Worm (Caenorhabditis elegans): ENCODE data around the gene F09C6.13.

F09C6.13 gene

DNA sequence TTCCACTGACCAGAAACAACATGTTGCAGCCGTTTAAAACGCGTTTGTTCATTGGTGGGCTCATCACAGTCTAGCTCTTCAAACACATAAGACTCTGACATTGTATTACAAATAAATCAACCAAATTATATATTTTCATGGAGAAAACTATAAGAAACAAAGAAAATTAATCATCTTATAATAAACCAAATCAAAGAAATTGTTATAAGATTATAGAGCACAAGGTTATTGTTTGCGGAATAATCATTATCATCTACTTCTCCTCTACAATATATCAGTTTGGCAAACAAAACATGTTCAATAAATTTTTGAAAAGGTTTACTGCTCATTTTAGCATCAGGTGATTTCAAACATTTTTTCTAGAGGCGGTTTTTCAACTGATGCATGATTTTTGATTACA lies 23.1 kb upstream of the F09C6.13 start, which contains the start of the genes clec-32 and clec-24:
TSS of gene clec-32 (minus strand) at position 101 of the 400 bp plus-strand sequence.
TSS of gene clec-24 (plus strand) at position 294 of the 400 bp plus-strand sequence.
- TF ChIP-seq tbp1 (GFP tag; optimal IDR thresholded peaks at IDR 0.05): no peak
- TF ChIP-seq C17E4.6 (GFP tag; IDR thresholded peaks at IDR 0.05): no peak
- TF ChIP-seq snpc-4 (GFP tag; optimal IDR thresholded peaks at IDR 0.05): no peak
- TF ChIP-seq snpc-4 (tag; optimal IDR thresholded peaks at IDR 0.05): no peak
- no peak for TF ChIP-seq lin-54 (GFP tag; optimal IDR thresholded peaks at IDR 0.05)
- TF ChIP-seq mcd-1 (GFP tag; IDR thresholded peaks at IDR 0.05): no peak
- no peak for TF ChIP-seq mxl-1 (tag; optimal IDR thresholded peaks at IDR 0.05)
- no peak for TF ChIP-seq T26A5.8 (tag; optimal IDR thresholded peaks at IDR 0.05)
- no peak for TF ChIP-seq F37B4.10 (GFP tag; IDR thresholded peaks at IDR 0.05)
- TF ChIP-seq ceh-27 (GFP tag; optimal IDR thresholded peaks at IDR 0.05): no peak
- no peak for TF ChIP-seq Y95B8A.8 (GFP tag; IDR thresholded peaks at IDR 0.05)
- TF ChIP-seq lin-35 (GFP tag; optimal IDR thresholded peaks at IDR 0.05): no peak
- no peak for TF ChIP-seq madf-10 (tag; optimal IDR thresholded peaks at IDR 0.05)

DNA sequence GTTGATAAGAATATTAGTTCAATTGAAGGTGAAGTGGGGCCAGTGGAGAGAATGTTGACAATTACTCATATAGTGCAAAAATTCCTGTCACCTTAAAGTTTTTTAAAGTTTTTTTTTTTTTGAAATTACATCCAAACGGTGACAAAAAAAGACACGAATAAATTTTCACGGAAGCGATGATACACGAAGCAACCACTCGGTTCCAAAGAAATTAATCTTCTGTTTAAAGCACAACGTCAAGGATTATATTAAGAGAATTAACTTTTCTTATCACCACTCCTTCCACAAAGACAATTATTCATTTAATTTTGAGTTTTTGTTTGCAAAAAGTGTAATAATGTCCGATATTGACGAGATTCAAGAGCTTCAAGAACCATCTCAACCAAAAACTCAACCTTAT lies 19.4 kb upstream of the F09C6.13 start, which contains the start of gene clec-28:
TSS of gene clec-28 (plus strand) at position 301 of the 400 bp plus-strand sequence.
- TF ChIP-seq ceh-40 (GFP tag; IDR thresholded peaks at IDR 0.05) (no peak), aptf-3 (GFP tag; IDR thresholded peaks at IDR 0.05) (no peak), ztf-22 (GFP tag; optimal IDR thresholded peaks at IDR 0.05) (no peak), Y79H2A.3 (GFP tag; conservative IDR thresholded peaks at IDR 0.05) (no peak), attf-3 (GFP tag; conservative IDR thresholded peaks at IDR 0.05) (no peak), sdz-38 (tag; optimal IDR thresholded peaks at IDR 0.05) (no peak), Y67H2A.10 (GFP tag; conservative IDR thresholded peaks at IDR 0.05) (no peak)

DNA sequence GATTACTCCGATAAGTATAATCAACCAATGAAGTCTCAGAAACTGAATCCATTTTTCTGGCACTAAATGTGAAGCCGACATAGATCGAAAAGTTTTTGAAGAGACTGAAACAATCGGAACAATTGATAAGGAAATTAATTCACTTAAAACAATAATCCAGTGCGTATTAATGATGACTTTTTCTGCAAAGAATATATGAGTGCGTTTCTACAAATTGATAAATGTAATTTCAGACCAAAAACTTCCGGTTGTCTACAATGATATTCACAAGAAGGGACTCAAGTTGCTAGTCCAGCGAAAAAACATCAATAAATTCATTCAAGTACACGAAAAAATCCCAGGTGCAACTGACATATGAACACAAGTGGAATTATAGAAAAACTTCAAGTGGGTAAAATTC lies 15.1 kb upstream of the F09C6.13 start, which contains the start of gene clec-33:
TSS of gene clec-33 (minus strand) at position 101 of the 400 bp plus-strand sequence.
- TF ChIP-seq B0336.3 (GFP tag; IDR thresholded peaks at IDR 0.05) (no peak), efl-1 (GFP tag; optimal IDR thresholded peaks at IDR 0.05) (no peak), let-607 (tag; optimal IDR thresholded peaks at IDR 0.05) (no peak), egl-18 (GFP tag; IDR thresholded peaks at IDR 0.05) (no peak), ekl-4 (GFP tag; IDR thresholded peaks at IDR 0.05) (no peak), madf-10 (tag; optimal IDR thresholded peaks at IDR 0.05) (no peak), ztf-26 (tag; optimal IDR thresholded peaks at IDR 0.05) (no peak), ztf-3 (GFP tag; optimal IDR thresholded peaks at IDR 0.05) (no peak)

DNA sequence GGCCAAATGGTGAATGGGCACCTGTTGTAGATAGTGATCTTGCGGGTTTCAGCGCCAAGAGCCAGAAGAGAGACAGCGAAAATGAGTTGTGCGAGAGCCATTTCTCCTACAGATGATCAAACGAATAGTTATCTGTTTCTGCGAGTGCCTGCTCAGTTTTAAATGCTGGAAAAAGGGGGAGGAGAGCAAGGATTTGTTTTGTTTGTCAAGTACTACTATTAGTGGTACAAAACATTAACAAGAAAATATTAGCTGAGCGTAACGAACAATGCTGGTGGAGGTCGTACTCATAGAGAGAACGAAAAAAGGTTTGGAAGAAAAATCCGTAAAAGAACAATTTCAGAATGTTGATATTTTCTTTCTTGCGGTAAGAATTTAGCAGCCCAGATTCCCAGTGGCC lies 13.5 kb upstream of the F09C6.13 start, which contains the start of gene thn-4:
TSS of gene thn-4 (minus strand) at position 101 of the 400 bp plus-strand sequence.
- TF ChIP-seq egl-44 (GFP tag; IDR thresholded peaks at IDR 0.05) (no peak), ztf-28 (GFP tag; IDR thresholded peaks at IDR 0.05) (no peak), ztf-26 (tag; optimal IDR thresholded peaks at IDR 0.05) (no peak), aptf-2 (GFP tag; conservative IDR thresholded peaks at IDR 0.05) (no peak), sea-2 (GFP tag; IDR thresholded peaks at IDR 0.05) (no peak), ceh-40 (GFP tag; IDR thresholded peaks at IDR 0.05) (no peak), lin-35 (GFP tag; optimal IDR thresholded peaks at IDR 0.05) (no peak), atf-7 (tag; optimal IDR thresholded peaks at IDR 0.05) (no peak), dox-1 (GFP tag; IDR thresholded peaks at IDR 0.05) (no peak), attf-6 (GFP tag; IDR thresholded peaks at IDR 0.05) (no peak), zfh-2 (GFP tag; conservative IDR thresholded peaks at IDR 0.05) (no peak)
